Worm (Caenorhabditis elegans) whole organism, L3 larva: ENCODE measurements around the gene srz-100.
A peak's percentile ranks its signal among the peaks of the same experiment; 100 is the strongest.

ENCODE experiments used
- R02D3.7 ChIP-seq: fragments of 150-350 bp; optimal IDR thresholded peaks from 2 replicates; lab custom pipeline; 2014; ENCODE audit warnings: missing biosample characterization, missing genetic modification characterization
- ZK546.5 ChIP-seq: sonication (generic microtip); optimal IDR thresholded peaks from 2 replicates; lab custom pipeline; 2017; ENCODE audit warnings: missing biosample characterization, missing genetic modification characterization
- aly-2 ChIP-seq: fragments of 150-350 bp; optimal IDR thresholded peaks from 2 replicates; lab custom pipeline; 2014; ENCODE audit warnings: missing biosample characterization, missing genetic modification characterization
- ama-1 ChIP-seq: fragments of 150-350 bp; optimal IDR thresholded peaks from 2 replicates; lab custom pipeline; 2018
- ceh-16 ChIP-seq: sonication (generic microtip); optimal IDR thresholded peaks from 2 replicates; lab custom pipeline; 2017; ENCODE audit warnings: missing biosample characterization, missing genetic modification characterization
- ceh-28 ChIP-seq: fragments of 150-350 bp; optimal IDR thresholded peaks from 2 replicates; lab custom pipeline; 2014; ENCODE audit warnings: missing biosample characterization, missing genetic modification reagents, missing genetic modification characterization
- ceh-9 ChIP-seq: sonication (generic microtip); optimal IDR thresholded peaks from 2 replicates; lab custom pipeline; 2018; ENCODE audit warnings: missing biosample characterization, missing genetic modification characterization
- egl-27 ChIP-seq: sonication (generic microtip); optimal IDR thresholded peaks from 4 replicates; lab custom pipeline; 2017; ENCODE audit warnings: missing biosample characterization, missing genetic modification reagents, missing genetic modification characterization
- elt-1 ChIP-seq: fragments of 150-350 bp; optimal IDR thresholded peaks from 2 replicates; lab custom pipeline; 2014; ENCODE audit warnings: missing biosample characterization, missing genetic modification characterization
- elt-3 ChIP-seq, 3 experiments: fragments of 150-350 bp in 1 of 3; sonication (generic microtip) in 2 of 3; optimal IDR thresholded peaks; 2 replicates in 2 of 3; 4 replicates in 1 of 3; lab custom pipeline; 2014 to 2017; ENCODE audit warnings: missing biosample characterization in 3 of 3, missing genetic modification characterization in 3 of 3
- fkh-10 ChIP-seq: sonication (generic microtip); optimal IDR thresholded peaks from 2 replicates; lab custom pipeline; 2017; ENCODE audit warnings: missing biosample characterization, missing genetic modification reagents, missing genetic modification characterization
- fkh-2 ChIP-seq: fragments of 150-350 bp; optimal IDR thresholded peaks from 2 replicates; lab custom pipeline; 2014; ENCODE audit warnings: missing biosample characterization, missing genetic modification reagents, missing genetic modification characterization
- fos-1 ChIP-seq: fragments of 150-350 bp; optimal IDR thresholded peaks from 2 replicates; lab custom pipeline; 2014; ENCODE audit warnings: missing biosample characterization, missing genetic modification characterization
- hmg-11 ChIP-seq: sonication (generic microtip); optimal IDR thresholded peaks from 2 replicates; lab custom pipeline; 2016; ENCODE audit warnings: missing genetic modification characterization, missing compliant biosample characterization
- jun-1 ChIP-seq: fragments of 150-350 bp; optimal IDR thresholded peaks from 2 replicates; lab custom pipeline; 2014; ENCODE audit warnings: missing biosample characterization, missing genetic modification reagents, missing genetic modification characterization
- lin-15B ChIP-seq: fragments of 150-350 bp; optimal IDR thresholded peaks from 2 replicates; lab custom pipeline; 2014; ENCODE audit warnings: missing biosample characterization, missing genetic modification characterization
- lsy-12 ChIP-seq: sonication (generic microtip); optimal IDR thresholded peaks from 2 replicates; lab custom pipeline; 2016; ENCODE audit warnings: mild to moderate bottlenecking, missing genetic modification characterization, missing compliant biosample characterization
- mml-1 ChIP-seq: fragments of 150-350 bp; sonication (generic microtip); optimal IDR thresholded peaks from 3 replicates; lab custom pipeline; 2014; ENCODE audit warnings: missing biosample characterization, missing genetic modification characterization
- nfya-1 ChIP-seq: sonication (generic microtip); optimal IDR thresholded peaks from 2 replicates; lab custom pipeline; 2017; ENCODE audit warnings: missing genetic modification characterization, mild to moderate bottlenecking, missing compliant biosample characterization, antibody characterized with exemption, moderate library complexity; ENCODE audit not compliant: insufficient read depth
- nhr-12 ChIP-seq: fragments of 150-350 bp; optimal IDR thresholded peaks from 2 replicates; lab custom pipeline; 2014; ENCODE audit warnings: missing biosample characterization, missing genetic modification characterization
- nhr-23 ChIP-seq: fragments of 150-350 bp; optimal IDR thresholded peaks from 2 replicates; lab custom pipeline; 2014; ENCODE audit warnings: missing biosample characterization, missing genetic modification reagents, missing genetic modification characterization
- nhr-237 ChIP-seq: fragments of 150-350 bp; optimal IDR thresholded peaks from 2 replicates; lab custom pipeline; 2014; ENCODE audit warnings: missing biosample characterization, missing genetic modification characterization
- nhr-25 ChIP-seq: sonication (generic microtip); optimal IDR thresholded peaks from 2 replicates; lab custom pipeline; 2017; ENCODE audit warnings: missing biosample characterization, missing genetic modification characterization
- nhr-43 ChIP-seq: sonication (generic microtip); optimal IDR thresholded peaks from 2 replicates; lab custom pipeline; 2016; ENCODE audit warnings: mild to moderate bottlenecking, missing genetic modification characterization, missing compliant biosample characterization; ENCODE audit not compliant: poor library complexity, severe bottlenecking
- nhr-67 ChIP-seq: fragments of 150-350 bp; optimal IDR thresholded peaks from 2 replicates; lab custom pipeline; 2014; ENCODE audit warnings: missing biosample characterization, missing genetic modification characterization
- nhr-76 ChIP-seq: fragments of 150-350 bp; sonication (generic microtip); optimal IDR thresholded peaks from 5 replicates; lab custom pipeline; 2014; ENCODE audit warnings: missing biosample characterization, missing genetic modification characterization
- nhr-77 ChIP-seq: fragments of 150-350 bp; optimal IDR thresholded peaks from 2 replicates; lab custom pipeline; 2014; ENCODE audit warnings: missing biosample characterization, missing genetic modification characterization
- pha-4 ChIP-seq: fragments of 150-350 bp; optimal IDR thresholded peaks from 2 replicates; lab custom pipeline; 2014; ENCODE audit warnings: missing biosample characterization, missing genetic modification reagents, missing genetic modification characterization
- pqm-1 ChIP-seq: fragments of 150-350 bp; optimal IDR thresholded peaks from 2 replicates; lab custom pipeline; 2017; ENCODE audit warnings: missing biosample characterization, missing genetic modification characterization, inconsistent platforms
- sea-2 ChIP-seq: fragments of 150-350 bp; sonication (generic microtip); optimal IDR thresholded peaks from 4 replicates; lab custom pipeline; 2014; ENCODE audit warnings: missing biosample characterization, missing genetic modification reagents, missing genetic modification characterization
- skn-1 ChIP-seq: fragments of 150-350 bp; optimal IDR thresholded peaks from 2 replicates; lab custom pipeline; 2014; ENCODE audit warnings: missing biosample characterization, missing genetic modification characterization
- tbx-2 ChIP-seq: sonication (generic microtip); optimal IDR thresholded peaks from 2 replicates; lab custom pipeline; 2016; ENCODE audit warnings: mild to moderate bottlenecking, missing genetic modification characterization, missing compliant biosample characterization
- unc-39 ChIP-seq: sonication (generic microtip); optimal IDR thresholded peaks from 4 replicates; lab custom pipeline; 2017; ENCODE audit warnings: missing biosample characterization, missing genetic modification characterization
- zag-1 ChIP-seq: fragments of 150-350 bp; optimal IDR thresholded peaks from 2 replicates; lab custom pipeline; 2014; ENCODE audit warnings: missing biosample characterization, missing genetic modification characterization
- ztf-4 ChIP-seq: fragments of 150-350 bp; optimal IDR thresholded peaks from 2 replicates; lab custom pipeline; 2014; ENCODE audit warnings: missing biosample characterization, missing genetic modification characterization

The srz-100 gene

ce11 chrV:16779281-16779597 lies 47.5 kb downstream of the srz-100 start:
- TF ChIP-seq unc-39 (no peak), jun-1 (no peak), lin-15B (no peak), elt-3 (tag; optimal IDR thresholded peaks at IDR 0.05; lab: Kevin White, UChicago) (no peak), elt-1 (tag; lab: Kevin White, UChicago) (no peak), egl-27 (no peak), lsy-12 (tag; lab: Kevin White, UChicago) (no peak), hmg-11 (no peak), ceh-16 (tag; lab: Kevin White, UChicago) (no peak), nhr-76 (no peak)

- TF ChIP-seq nhr-237 (no peak), sea-2 (GFP tag; lab: Kevin White, UChicago) (no peak), jun-1 (no peak), ZK546.5 (tag; lab: Kevin White, UChicago) (no peak), elt-1 (tag; lab: Kevin White, UChicago) (no peak), skn-1 (tag; lab: Kevin White, UChicago) (no peak), ceh-9 (tag; lab: Kevin White, UChicago) (no peak), pha-4 (tag; lab: Kevin White, UChicago) (no peak), aly-2 (tag; lab: Kevin White, UChicago) (no peak), zag-1 (tag; lab: Kevin White, UChicago) (no peak), pqm-1 (tag; lab: Kevin White, UChicago) (no peak), egl-27 (no peak), nhr-77 (tag; lab: Kevin White, UChicago) (no peak)
- TF ChIP-seq, all 47 proteins: peak for 0
These were observed 48.3 kb downstream of the srz-100 start for ce11 chrV:16779971-16780370.

- TF ChIP-seq fos-1 (tag; lab: Kevin White, UChicago) = no peak
- no peak for TF ChIP-seq tbx-2 (tag; lab: Kevin White, UChicago)
- TF ChIP-seq nfya-1 = no peak
- peak; percentile 31 for TF ChIP-seq nhr-23 (tag; lab: Kevin White, UChicago)
- TF ChIP-seq ama-1 (lab: Kevin White, UChicago) = peak; percentile 29
- TF ChIP-seq ztf-4 = no peak
- no peak for TF ChIP-seq unc-39
- no peak for TF ChIP-seq ceh-9 (tag; lab: Kevin White, UChicago)
- peak; percentile 18 for TF ChIP-seq nhr-43 (tag; lab: Kevin White, UChicago)
These were observed 48.9 kb downstream of the srz-100 start for ce11 chrV:16780554-16780953.

- TF ChIP-seq nhr-77 (tag; lab: Kevin White, UChicago) (no peak), nhr-67 (tag; lab: Kevin White, UChicago) (no peak), nhr-237 (no peak), ceh-9 (tag; lab: Kevin White, UChicago) (no peak), ceh-28 (tag; lab: Kevin White, UChicago) (no peak), R02D3.7 (tag; lab: Kevin White, UChicago) (no peak), fkh-2 (no peak), fkh-10 (GFP tag; lab: Kevin White, UChicago) (no peak), mml-1 (tag; lab: Kevin White, UChicago) (no peak), tbx-2 (tag; lab: Kevin White, UChicago) (no peak), ceh-16 (tag; lab: Kevin White, UChicago) (no peak), nfya-1 (no peak), nhr-12 (tag; lab: Kevin White, UChicago) (no peak), zag-1 (tag; lab: Kevin White, UChicago) (no peak), nhr-25 (tag; lab: Kevin White, UChicago) (no peak)
These were observed 50.3 kb downstream of the srz-100 start for ce11 chrV:16781974-16782373.
